Fruit fly (Drosophila melanogaster) whole organism, wandering third instar larva: ENCODE results near the gene Tpr2.

Experiments used
- Dif ChIP-seq: fragments of 200-275, 200-300 bp; sonication (Bioruptor generic); optimal IDR thresholded peaks from 2 replicates; lab custom pipeline; 2018; ENCODE audit warnings: missing biosample characterization, missing genetic modification characterization; ENCODE audit not compliant: partially characterized antibody
- HLH106 ChIP-seq: fragments of 200-800 bp; optimal IDR thresholded peaks from 3 replicates; lab custom pipeline; 2019; ENCODE audit warnings: missing biosample characterization, mild to moderate bottlenecking, missing genetic modification characterization, moderate library complexity
- Hr78 ChIP-seq: fragments of >200 bp; optimal IDR thresholded peaks from 2 replicates; lab custom pipeline; 2017; ENCODE audit warnings: missing biosample characterization, missing genetic modification characterization
- Myc ChIP-seq: fragments of >200 bp; optimal IDR thresholded peaks from 2 replicates; lab custom pipeline; 2017
- Sp1 ChIP-seq: fragments of 200-800 bp; sonication (Bioruptor generic); optimal IDR thresholded peaks from 3 replicates; lab custom pipeline; 2019; ENCODE audit warnings: missing biosample characterization, mild to moderate bottlenecking, missing genetic modification characterization, moderate library complexity
- br ChIP-seq: fragments of 200-800 bp; sonication (Bioruptor generic); optimal IDR thresholded peaks from 2 replicates; lab custom pipeline; 2016; ENCODE audit warnings: missing biosample characterization, missing genetic modification characterization
- dsf ChIP-seq: sonication (Bioruptor generic); optimal IDR thresholded peaks from 2 replicates; lab custom pipeline; 2016; ENCODE audit warnings: missing biosample characterization, missing genetic modification characterization, borderline replicate concordance
- fru ChIP-seq: fragments of 200-800 bp; sonication (Bioruptor generic); optimal IDR thresholded peaks from 3 replicates; lab custom pipeline; 2016; ENCODE audit warnings: missing biosample characterization, mild to moderate bottlenecking, missing genetic modification characterization
- h ChIP-seq: fragments of 200-800 bp; sonication (Bioruptor generic); optimal IDR thresholded peaks from 3 replicates; lab custom pipeline; 2016; ENCODE audit warnings: missing biosample characterization, mild to moderate bottlenecking, missing genetic modification characterization
- lola ChIP-seq: fragments of >200 bp; optimal IDR thresholded peaks from 2 replicates; lab custom pipeline; 2017; ENCODE audit warnings: missing biosample characterization, missing genetic modification characterization
- pan ChIP-seq: fragments of >200 bp; optimal IDR thresholded peaks from 2 replicates; lab custom pipeline; 2017
- usp ChIP-seq: fragments of >200 bp; optimal IDR thresholded peaks from 2 replicates; lab custom pipeline; 2017; ENCODE audit warnings: missing biosample characterization, missing genetic modification characterization

dm6 chr2L:16541733-16542132 is 50.4 kb downstream of the Tpr2 start:
- TF ChIP-seq HLH106 (tag; lab: Kevin White, UChicago) (no peak), h (GFP tag; lab: Kevin White, UChicago) (no peak), Dif (GFP tag; lab: Kevin White, UChicago) (no peak), Myc (lab: Kevin White, UChicago) (no peak), Hr78 (no peak), dsf (GFP tag; lab: Kevin White, UChicago) (no peak), lola (GFP tag; lab: Kevin White, UChicago) (no peak), Sp1 (GFP tag; lab: Kevin White, UChicago) (no peak), usp (GFP tag; lab: Kevin White, UChicago) (no peak), fru (GFP tag; lab: Kevin White, UChicago) (no peak), pan (lab: Kevin White, UChicago) (no peak), br (GFP tag; lab: Kevin White, UChicago) (no peak)
